Worm (Caenorhabditis elegans) whole organism, midembryonic: ENCODE results near the gene fkh-2.

Experiments
- T22C8.4 ChIP-seq: fragments of 200-800 bp; sonication (Bioruptor generic); IDR thresholded peaks from 2 replicates; pipeline ENCODE4 v1.3.6; 2022; ENCODE audit warnings: missing genetic modification characterization, missing compliant biosample characterization
- cog-1 ChIP-seq: sonication (generic microtip); optimal IDR thresholded peaks from 2 replicates; lab custom pipeline; 2016; ENCODE audit warnings: missing genetic modification characterization, missing compliant biosample characterization
- flt-1 ChIP-seq: fragments of 200-800 bp; sonication (Bioruptor generic); IDR thresholded peaks from 2 replicates; pipeline ENCODE4 v1.3.6; 2022; ENCODE audit warnings: missing genetic modification characterization, missing compliant biosample characterization
- klf-2 ChIP-seq: fragments of 200-800 bp; sonication (Bioruptor generic); conservative IDR thresholded peaks from 2 replicates; pipeline ENCODE4 v1.3.6; 2022; ENCODE audit warnings: missing genetic modification reagents, missing genetic modification characterization, missing compliant biosample characterization
- med-1 ChIP-seq: sonication (generic microtip); optimal IDR thresholded peaks from 2 replicates; lab custom pipeline; 2017; ENCODE audit warnings: missing genetic modification characterization, mild to moderate bottlenecking, missing compliant biosample characterization, antibody characterized with exemption, missing genetic modification reagents; ENCODE audit not compliant: insufficient read depth
- ref-1 ChIP-seq: fragments of 200-800 bp; sonication (Bioruptor generic); conservative IDR thresholded peaks from 2 replicates; pipeline ENCODE4 v1.3.6; 2022; ENCODE audit warnings: missing genetic modification reagents, missing genetic modification characterization, missing compliant biosample characterization
- tab-1 ChIP-seq: fragments of 200-800 bp; sonication (Bioruptor generic); IDR thresholded peaks from 2 replicates; pipeline ENCODE4 v1.3.6; 2022; ENCODE audit warnings: missing genetic modification characterization, missing compliant biosample characterization
- ztf-23 ChIP-seq: fragments of 200-800 bp; sonication (Bioruptor generic); IDR thresholded peaks from 2 replicates; pipeline ENCODE4 v1.3.6; 2022; ENCODE audit warnings: missing genetic modification reagents, missing genetic modification characterization, missing compliant biosample characterization
- ztf-29 ChIP-seq: fragments of 200-800 bp; sonication (Bioruptor generic); IDR thresholded peaks from 2 replicates; pipeline ENCODE4 v1.3.6; 2022; ENCODE audit warnings: missing genetic modification reagents, missing genetic modification characterization, missing compliant biosample characterization

DNA sequence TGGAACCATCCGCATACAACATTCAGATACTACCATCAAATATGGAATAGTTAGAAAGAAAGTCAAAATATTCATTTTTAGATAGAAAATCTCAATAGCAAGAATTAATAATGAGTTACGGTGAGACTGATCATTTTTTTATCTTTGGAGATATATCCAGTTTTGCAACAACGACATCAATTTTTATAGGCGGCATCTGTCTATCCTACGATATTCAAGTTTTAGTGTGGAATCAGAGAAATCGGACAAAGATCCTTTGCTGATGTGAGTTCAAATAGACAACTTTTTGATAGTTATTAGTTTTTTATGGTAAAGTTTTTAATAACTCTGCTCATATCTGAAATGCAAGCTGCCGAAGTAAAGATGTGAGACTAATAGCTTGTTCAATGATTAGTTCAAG, 24.4 kb upstream of the fkh-2 start, which contains the start of gene F47B7.4:
- TF ChIP-seq ztf-23 (GFP tag; lab: Robert Waterston, UW) (no peak), tab-1 (no peak), klf-2 (GFP tag; lab: Robert Waterston, UW) (no peak), med-1 (GFP tag; lab: Kevin White, UChicago) (no peak), flt-1 (GFP tag; lab: Robert Waterston, UW) (no peak), cog-1 (tag; lab: Kevin White, UChicago) (no peak), T22C8.4 (GFP tag; lab: Robert Waterston, UW) (no peak), ref-1 (GFP tag; lab: Robert Waterston, UW) (no peak), ztf-29 (GFP tag; lab: Robert Waterston, UW) (no peak)
